Worm (Caenorhabditis elegans): ENCODE measurements around the gene F44E5.4.

- no peak for TF ChIP-seq hlh-30 (tag; optimal IDR thresholded peaks at IDR 0.05; ENCODE audit: insufficient read depth)
- no peak for TF ChIP-seq sox-4 (tag; optimal IDR thresholded peaks at IDR 0.05)
- TF ChIP-seq unc-55 (GFP tag; optimal IDR thresholded peaks at IDR 0.05), result no peak
- TF ChIP-seq elt-2 (tag; optimal IDR thresholded peaks at IDR 0.05), result no peak
- no peak for TF ChIP-seq pqm-1 (tag; optimal IDR thresholded peaks at IDR 0.05)
- no peak for TF ChIP-seq ets-4 (tag; optimal IDR thresholded peaks at IDR 0.05)
- TF ChIP-seq rnt-1 (tag; optimal IDR thresholded peaks at IDR 0.05), result no peak
- TF ChIP-seq pag-3 (tag; optimal IDR thresholded peaks at IDR 0.05; ENCODE audit: borderline replicate concordance), result no peak
- TF ChIP-seq pha-4 (tag; optimal IDR thresholded peaks at IDR 0.05), result no peak
- TF ChIP-seq tbx-2 (tag; optimal IDR thresholded peaks at IDR 0.05), result no peak
- no peak for TF ChIP-seq ahr-1 (tag; optimal IDR thresholded peaks at IDR 0.05)
- no peak for TF ChIP-seq K02D7.2 (tag; optimal IDR thresholded peaks at IDR 0.05)
- no peak for TF ChIP-seq ceh-34 (tag; optimal IDR thresholded peaks at IDR 0.05)
These were observed 48.3 kb downstream of the F44E5.4 start for ce11 chrII:11710771-11711170.
